Fruit fly (Drosophila melanogaster) whole organism, embryonic: ENCODE results near the gene dmGlut.

Source experiments
- Atf3 ChIP-seq: fragments of 200-800 bp; sonication (Bioruptor generic); optimal IDR thresholded peaks from 3 replicates; lab custom pipeline; 2016; ENCODE audit warnings: missing biosample characterization, missing genetic modification characterization
- Awh ChIP-seq: fragments of 200-800 bp; sonication (Bioruptor generic); IDR thresholded peaks from 2 replicates; pipeline ENCODE4, ENCODE4 v1.3.6; 2022; ENCODE audit warnings: missing biosample characterization, missing genetic modification characterization
- BEAF-32 ChIP-seq: fragments of 200-800 bp; sonication (Bioruptor generic); optimal IDR thresholded peaks from 3 replicates; lab custom pipeline; 2017; ENCODE audit warnings: missing biosample characterization, missing genetic modification characterization, mild to moderate bottlenecking, moderate library complexity, missing genetic modification reagents
- Blimp-1 ChIP-seq: fragments of 200-800 bp; sonication (Bioruptor generic); optimal IDR thresholded peaks from 3 replicates; lab custom pipeline; 2018; ENCODE audit warnings: missing biosample characterization, missing genetic modification characterization, mild to moderate bottlenecking, moderate library complexity, missing genetic modification reagents
- C15 ChIP-seq: fragments of 200-800 bp; sonication (Bioruptor generic); IDR thresholded peaks from 3 replicates; pipeline ENCODE4 v1.3.6; 2022; ENCODE audit warnings: missing biosample characterization, missing genetic modification characterization
- CG10147 ChIP-seq: fragments of 200-800 bp; sonication (Bioruptor generic); optimal IDR thresholded peaks from 2 replicates; lab custom pipeline; 2019; ENCODE audit warnings: missing biosample characterization, mild to moderate bottlenecking, missing genetic modification characterization, moderate library complexity
- CG10274 ChIP-seq: fragments of 200-800 bp; sonication (Bioruptor generic); optimal IDR thresholded peaks from 3 replicates; lab custom pipeline; 2017; ENCODE audit warnings: missing biosample characterization, mild to moderate bottlenecking, missing genetic modification characterization
- CG11247 ChIP-seq: fragments of 200-800 bp; sonication (Bioruptor generic); IDR thresholded peaks from 2 replicates; pipeline ENCODE4 v1.3.6; 2022; ENCODE audit warnings: missing biosample characterization, missing genetic modification characterization
- CG11504 ChIP-seq: fragments of 200-800 bp; sonication (Bioruptor generic); optimal IDR thresholded peaks from 3 replicates; lab custom pipeline; 2019; ENCODE audit warnings: missing biosample characterization, mild to moderate bottlenecking, missing genetic modification characterization, moderate library complexity
- CG11696 ChIP-seq: fragments of 200-800 bp; sonication (Bioruptor generic); IDR thresholded peaks from 2 replicates; pipeline ENCODE4 v1.3.6; 2022; ENCODE audit warnings: missing biosample characterization, missing genetic modification characterization
- CG13296 ChIP-seq: fragments of 200-800 bp; sonication (Bioruptor generic); optimal IDR thresholded peaks from 3 replicates; lab custom pipeline; 2018; ENCODE audit warnings: missing biosample characterization, mild to moderate bottlenecking, missing genetic modification characterization
- CG14710 ChIP-seq: fragments of 200-800 bp; sonication (Bioruptor generic); optimal IDR thresholded peaks from 3 replicates; lab custom pipeline; 2019; ENCODE audit warnings: missing biosample characterization, mild to moderate bottlenecking, missing genetic modification characterization, moderate library complexity
- CG17186 ChIP-seq: fragments of 200-800 bp; sonication (Bioruptor generic); optimal IDR thresholded peaks from 3 replicates; lab custom pipeline; 2017; ENCODE audit warnings: missing biosample characterization, missing genetic modification reagents, missing genetic modification characterization
- CG17829 ChIP-seq: fragments of 200-800 bp; optimal IDR thresholded peaks from 2 replicates; lab custom pipeline; 2019; ENCODE audit warnings: missing biosample characterization, mild to moderate bottlenecking, missing genetic modification characterization, moderate library complexity
- CG18599 ChIP-seq: fragments of 200-800 bp; sonication (Bioruptor generic); optimal IDR thresholded peaks from 3 replicates; lab custom pipeline; 2017; ENCODE audit warnings: missing biosample characterization, missing genetic modification characterization, mild to moderate bottlenecking, moderate library complexity, missing genetic modification reagents
- CG2202 ChIP-seq: fragments of 200-800 bp; sonication (Bioruptor generic); optimal IDR thresholded peaks from 2 replicates; lab custom pipeline; 2018; ENCODE audit warnings: missing biosample characterization, mild to moderate bottlenecking, missing genetic modification characterization
- CG31224 ChIP-seq: fragments of 200-800 bp; sonication (Bioruptor generic); IDR thresholded peaks from 2 replicates; pipeline ENCODE4 v1.3.6; 2022; ENCODE audit warnings: missing biosample characterization, missing genetic modification characterization
- CG34376 ChIP-seq: fragments of 200-800 bp; sonication (Bioruptor generic); optimal IDR thresholded peaks from 2 replicates; lab custom pipeline; 2018; ENCODE audit warnings: missing biosample characterization, mild to moderate bottlenecking, missing genetic modification characterization
- CG7357 ChIP-seq: fragments of 200-800 bp; sonication (Bioruptor generic); IDR thresholded peaks from 3 replicates; pipeline ENCODE4 v1.3.6; 2022; ENCODE audit warnings: missing biosample characterization, missing genetic modification characterization
- CG7786 ChIP-seq: fragments of 200-800 bp; sonication (Bioruptor generic); optimal IDR thresholded peaks from 2 replicates; lab custom pipeline; 2016; ENCODE audit warnings: missing biosample characterization, missing genetic modification characterization
- CG8290 ChIP-seq, 3 experiments: fragments of 200-800 bp; sonication (Bioruptor generic); optimal IDR thresholded peaks; 2 replicates each; lab custom pipeline; 2016 to 2019; ENCODE audit warnings: missing biosample characterization in 3 of 3, missing genetic modification characterization in 3 of 3, mild to moderate bottlenecking in 2 of 3, moderate library complexity in 1 of 3
- CG9437 ChIP-seq: fragments of 200-800 bp; sonication (Bioruptor generic); optimal IDR thresholded peaks from 2 replicates; lab custom pipeline; 2018; ENCODE audit warnings: missing biosample characterization, mild to moderate bottlenecking, missing genetic modification characterization
- CTCF ChIP-seq: fragments of 200-800 bp; sonication (Bioruptor generic); optimal IDR thresholded peaks from 2 replicates; lab custom pipeline; 2017; ENCODE audit warnings: missing biosample characterization, mild to moderate bottlenecking, missing genetic modification characterization, moderate library complexity
- D19B ChIP-seq: fragments of 200-800 bp; sonication (Bioruptor generic); optimal IDR thresholded peaks from 2 replicates; lab custom pipeline; 2017; ENCODE audit warnings: missing biosample characterization, mild to moderate bottlenecking, missing genetic modification characterization
- Doc2 ChIP-seq: fragments of 200-800 bp; sonication (Bioruptor generic); IDR thresholded peaks from 2 replicates; pipeline ENCODE4 v1.3.6; 2022; ENCODE audit warnings: missing biosample characterization, missing genetic modification characterization
- E2f1 ChIP-seq: fragments of 200-800 bp; sonication (Bioruptor generic); IDR thresholded peaks from 2 replicates; pipeline ENCODE4 v1.3.6; 2022; ENCODE audit warnings: missing biosample characterization, missing genetic modification characterization
- Gug ChIP-seq: fragments of 200-800 bp; sonication (Bioruptor generic); IDR thresholded peaks from 4 replicates; pipeline ENCODE4 v1.3.6; 2022; ENCODE audit warnings: missing biosample characterization, missing genetic modification characterization
- Hand ChIP-seq: fragments of 200-800 bp; sonication (Bioruptor generic); optimal IDR thresholded peaks from 2 replicates; lab custom pipeline; 2017; ENCODE audit warnings: mild to moderate bottlenecking, missing biosample characterization, missing genetic modification reagents, missing genetic modification characterization
- Hr39 ChIP-seq: fragments of >200 bp; optimal IDR thresholded peaks from 2 replicates; lab custom pipeline; 2017
- Lhr ChIP-seq: fragments of 200-800 bp; sonication (Bioruptor generic); optimal IDR thresholded peaks from 3 replicates; lab custom pipeline; 2017; ENCODE audit warnings: mild to moderate bottlenecking, missing biosample characterization, missing genetic modification reagents, missing genetic modification characterization
- Max ChIP-seq: fragments of 200-800 bp; sonication (Bioruptor generic); optimal IDR thresholded peaks from 2 replicates; lab custom pipeline; 2016; ENCODE audit warnings: missing biosample characterization, mild to moderate bottlenecking, missing genetic modification characterization
- NC2β ChIP-seq: fragments of 200-800 bp; sonication (Bioruptor generic); optimal IDR thresholded peaks from 2 replicates; lab custom pipeline; 2016; ENCODE audit warnings: missing biosample characterization, missing genetic modification characterization
- Sin3A ChIP-seq: fragments of >200 bp; optimal IDR thresholded peaks from 2 replicates; lab custom pipeline; 2018
- Spps ChIP-seq: fragments of 200-800 bp; sonication (Bioruptor generic); optimal IDR thresholded peaks from 2 replicates; lab custom pipeline; 2018; ENCODE audit warnings: missing biosample characterization, mild to moderate bottlenecking, missing genetic modification characterization
- Xbp1 ChIP-seq: fragments of 200-800 bp; sonication (Bioruptor generic); optimal IDR thresholded peaks from 3 replicates; lab custom pipeline; 2016; ENCODE audit warnings: missing biosample characterization, mild to moderate bottlenecking, missing genetic modification characterization
- ara ChIP-seq: fragments of 200-800 bp; sonication (Bioruptor generic); IDR thresholded peaks from 2 replicates; pipeline ENCODE4 v1.3.6; 2022; ENCODE audit warnings: missing biosample characterization, missing genetic modification characterization
- bab2 ChIP-seq: fragments of 200-800 bp; sonication (Bioruptor generic); optimal IDR thresholded peaks from 2 replicates; lab custom pipeline; 2016; ENCODE audit warnings: missing biosample characterization, missing genetic modification characterization
- chn ChIP-seq: fragments of 200-800 bp; sonication (Bioruptor generic); optimal IDR thresholded peaks from 2 replicates; lab custom pipeline; 2016; ENCODE audit warnings: missing biosample characterization, missing genetic modification characterization
- dm ChIP-seq: fragments of 200-800 bp; sonication (Bioruptor generic); optimal IDR thresholded peaks from 3 replicates; lab custom pipeline; 2016; ENCODE audit warnings: missing biosample characterization, missing genetic modification characterization
- emc ChIP-seq: fragments of 200-800 bp; sonication (Bioruptor generic); optimal IDR thresholded peaks from 2 replicates; lab custom pipeline; 2016; ENCODE audit warnings: missing biosample characterization, missing genetic modification characterization
- gfzf ChIP-seq: fragments of 200-800 bp; sonication (Bioruptor generic); optimal IDR thresholded peaks from 2 replicates; lab custom pipeline; 2016; ENCODE audit warnings: missing biosample characterization, mild to moderate bottlenecking, missing genetic modification characterization, moderate library complexity
- knrl ChIP-seq: fragments of 200-800 bp; sonication (Bioruptor generic); IDR thresholded peaks from 3 replicates; pipeline ENCODE4 v1.3.6; 2022; ENCODE audit warnings: missing biosample characterization, missing genetic modification characterization; ENCODE audit not compliant: partially characterized antibody
- lmd ChIP-seq: fragments of 200-800 bp; sonication (Bioruptor generic); IDR thresholded peaks from 2 replicates; pipeline ENCODE4 v1.3.6; 2022; ENCODE audit warnings: missing biosample characterization, missing genetic modification characterization
- pita ChIP-seq: fragments of 200-800 bp; sonication (Bioruptor generic); optimal IDR thresholded peaks from 2 replicates; lab custom pipeline; 2017; ENCODE audit warnings: missing biosample characterization, mild to moderate bottlenecking, missing genetic modification characterization
- pros ChIP-seq: fragments of 200-800 bp; sonication (Bioruptor generic); optimal IDR thresholded peaks from 3 replicates; lab custom pipeline; 2019; ENCODE audit warnings: missing biosample characterization, mild to moderate bottlenecking, missing genetic modification characterization, moderate library complexity
- shn ChIP-seq: fragments of 200-800 bp; sonication (Bioruptor generic); optimal IDR thresholded peaks from 3 replicates; lab custom pipeline; 2016; ENCODE audit warnings: missing biosample characterization, missing genetic modification characterization
- sna ChIP-seq: fragments of 200-800 bp; sonication (Bioruptor generic); IDR thresholded peaks from 2 replicates; pipeline ENCODE4 v1.3.6; 2022; ENCODE audit warnings: missing biosample characterization, missing genetic modification characterization; ENCODE audit not compliant: partially characterized antibody
- sqz ChIP-seq: fragments of 200-800 bp; sonication (Bioruptor generic); optimal IDR thresholded peaks from 3 replicates; lab custom pipeline; 2018; ENCODE audit warnings: missing biosample characterization, mild to moderate bottlenecking, missing genetic modification characterization
- sug ChIP-seq: fragments of 200-800 bp; optimal IDR thresholded peaks from 2 replicates; lab custom pipeline; 2019; ENCODE audit warnings: missing biosample characterization, mild to moderate bottlenecking, missing genetic modification characterization, moderate library complexity
- trh ChIP-seq: fragments of 200-800 bp; sonication (Bioruptor generic); optimal IDR thresholded peaks from 2 replicates; lab custom pipeline; 2016; ENCODE audit warnings: missing biosample characterization, missing genetic modification characterization
- tx ChIP-seq: fragments of 200-800 bp; sonication (Bioruptor generic); optimal IDR thresholded peaks from 2 replicates; lab custom pipeline; 2016; ENCODE audit warnings: missing biosample characterization, missing genetic modification characterization
- zf30C ChIP-seq: fragments of 200-800 bp; sonication (Bioruptor generic); optimal IDR thresholded peaks from 3 replicates; lab custom pipeline; 2018; ENCODE audit warnings: missing biosample characterization, mild to moderate bottlenecking, missing genetic modification characterization

Gene dmGlut

DNA sequence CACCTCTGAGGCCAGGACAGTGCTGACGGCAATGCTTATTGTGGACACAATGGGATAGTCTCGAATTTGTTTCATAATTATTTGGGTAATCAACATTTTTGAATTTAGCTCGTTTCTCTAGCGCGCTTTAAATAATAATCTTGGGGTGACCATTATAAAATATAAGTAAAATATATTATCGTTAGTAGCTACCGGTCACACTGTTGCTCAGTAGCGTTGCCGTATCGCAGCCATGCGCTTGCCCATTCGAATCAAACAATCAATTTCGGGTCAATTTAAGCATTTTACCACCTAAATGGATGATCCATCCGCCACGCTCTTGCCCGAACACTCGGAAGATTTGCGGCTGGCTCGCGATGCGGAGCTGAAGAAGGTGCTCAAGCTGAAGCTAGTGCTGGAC is 37.5 kb upstream of the dmGlut start, which contains the start of the genes zuc and dgt2 (continued):
- TF ChIP-seq zf30C (GFP tag; lab: Kevin White, UChicago) (no peak), sqz (GFP tag; lab: Kevin White, UChicago) (no peak), NC2β (GFP tag; lab: Kevin White, UChicago) (no peak), CG10147 (GFP tag; lab: Kevin White, UChicago) (no peak), Awh (GFP tag; lab: Robert Waterston, UW) (no peak), tx (GFP tag; lab: Kevin White, UChicago) (no peak), ara (GFP tag; lab: Robert Waterston, UW) (no peak), CG14710 (peak; percentile 14), sna (no peak), Doc2 (no peak), CG10274 (no peak), CG11247 (no peak), dm (no peak), gfzf (GFP tag; lab: Kevin White, UChicago) (peak; percentile 67), CG17829 (tag; lab: Kevin White, UChicago) (peak; percentile 11), Gug (GFP tag; lab: Robert Waterston, UW) (no peak), Hand (GFP tag; lab: Kevin White, UChicago) (no peak), Max (GFP tag; lab: Kevin White, UChicago) (no peak), CG7357 (GFP tag; lab: Robert Waterston, UW) (no peak), Atf3 (GFP tag; lab: Kevin White, UChicago) (no peak), chn (GFP tag; lab: Kevin White, UChicago) (no peak), CG18599 (GFP tag; lab: Kevin White, UChicago) (no peak), Hr39 (no peak), CG34376 (peak; percentile 15), Xbp1 (GFP tag; lab: Kevin White, UChicago) (no peak), CG11696 (GFP tag; lab: Robert Waterston, UW) (no peak), lmd (GFP tag; lab: Robert Waterston, UW) (no peak), CG9437 (GFP tag; lab: Kevin White, UChicago) (no peak), Spps (tag; lab: Kevin White, UChicago) (no peak), knrl (0 out of 3 replicates have a peak, but pooled peaks have one; percentile 9), BEAF-32 (GFP tag; lab: Kevin White, UChicago) (peak; percentile 39), E2f1 (no peak), CG17186 (GFP tag; lab: Kevin White, UChicago) (peak; percentile 5), bab2 (no peak), CG11504 (tag; lab: Kevin White, UChicago) (no peak), D19B (no peak), C15 (GFP tag; lab: Robert Waterston, UW) (no peak), trh (GFP tag; lab: Kevin White, UChicago) (no peak), CG2202 (tag; lab: Kevin White, UChicago) (no peak), Blimp-1 (GFP tag; lab: Kevin White, UChicago) (no peak), CG7786 (GFP tag; lab: Kevin White, UChicago) (no peak), emc (GFP tag; lab: Kevin White, UChicago) (no peak), CG13296 (GFP tag; lab: Kevin White, UChicago) (no peak), Lhr (GFP tag; lab: Kevin White, UChicago) (peak; percentile 48), CG8290 (GFP tag; optimal IDR thresholded peaks at IDR 0.05; lab: Kevin White, UChicago) (no peak), CG8290 (tag; optimal IDR thresholded peaks at IDR 0.05; lab: Kevin White, UChicago) (no peak), CG31224 (GFP tag; lab: Robert Waterston, UW) (no peak), pita (GFP tag; lab: Kevin White, UChicago) (no peak), CTCF (GFP tag; lab: Kevin White, UChicago) (no peak), shn (GFP tag; lab: Kevin White, UChicago) (no peak), pros (GFP tag; lab: Kevin White, UChicago) (no peak), Sin3A (peak; percentile 14), sug (tag; lab: Kevin White, UChicago) (no peak)
- TF ChIP-seq, all 482 proteins: peak for 51
